Worm (Caenorhabditis elegans): ENCODE results near the gene hoe-1.
"Not testable (repeated sequence)": the region's sequence is repeated elsewhere in the genome, so short reads cannot be mapped to it uniquely, and the experiment has no call there.

Gene hoe-1

DNA sequence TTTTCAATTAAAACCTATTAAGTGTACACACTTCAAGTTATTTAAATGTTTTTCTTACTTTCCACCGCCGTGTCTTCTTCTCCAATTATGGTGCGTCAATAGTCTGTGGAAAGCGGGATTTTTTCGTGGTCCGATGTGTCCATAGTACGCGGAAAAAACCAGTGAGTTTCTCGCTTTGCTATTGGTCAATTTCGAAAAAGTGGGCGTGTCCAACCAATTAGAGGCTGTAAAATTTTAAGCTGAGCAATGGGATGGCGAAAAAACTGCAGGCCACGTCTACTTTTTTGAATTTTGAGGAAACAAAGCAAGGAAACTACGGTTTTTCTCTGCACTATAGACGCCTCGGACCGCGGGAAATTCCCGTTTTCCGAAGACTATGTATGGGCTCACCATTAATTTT is 20.4 kb downstream of the hoe-1 start:
- no peak for TF ChIP-seq ama-1 (optimal IDR thresholded peaks at IDR 0.05)
- no peak for TF ChIP-seq hmbx-1 (tag; optimal IDR thresholded peaks at IDR 0.05)
- no peak for TF ChIP-seq scrt-1 (GFP tag; IDR thresholded peaks at IDR 0.05)
- TF ChIP-seq ceh-36 (tag; optimal IDR thresholded peaks at IDR 0.05): no peak
- TF ChIP-seq tbx-11 (GFP tag; IDR thresholded peaks at IDR 0.05): no peak
- TF ChIP-seq tbx-37 (GFP tag; conservative IDR thresholded peaks at IDR 0.05): no peak
- no peak for TF ChIP-seq hnd-1 (tag; optimal IDR thresholded peaks at IDR 0.05)
- no peak for TF ChIP-seq sea-1 (GFP tag; conservative IDR thresholded peaks at IDR 0.05)
- no peak for TF ChIP-seq B0310.2 (tag; optimal IDR thresholded peaks at IDR 0.05)
- TF ChIP-seq hmg-4 (GFP tag; optimal IDR thresholded peaks at IDR 0.05): no peak
- no peak for TF ChIP-seq pes-1 (GFP tag; IDR thresholded peaks at IDR 0.05)
- TF ChIP-seq flt-1 (GFP tag; IDR thresholded peaks at IDR 0.05): no peak
- no peak for TF ChIP-seq ets-7 (tag; optimal IDR thresholded peaks at IDR 0.05)
- TF ChIP-seq ceh-13 (GFP tag; optimal IDR thresholded peaks at IDR 0.05): no peak
- TF ChIP-seq F13C5.2 (tag; optimal IDR thresholded peaks at IDR 0.05): no peak

DNA sequence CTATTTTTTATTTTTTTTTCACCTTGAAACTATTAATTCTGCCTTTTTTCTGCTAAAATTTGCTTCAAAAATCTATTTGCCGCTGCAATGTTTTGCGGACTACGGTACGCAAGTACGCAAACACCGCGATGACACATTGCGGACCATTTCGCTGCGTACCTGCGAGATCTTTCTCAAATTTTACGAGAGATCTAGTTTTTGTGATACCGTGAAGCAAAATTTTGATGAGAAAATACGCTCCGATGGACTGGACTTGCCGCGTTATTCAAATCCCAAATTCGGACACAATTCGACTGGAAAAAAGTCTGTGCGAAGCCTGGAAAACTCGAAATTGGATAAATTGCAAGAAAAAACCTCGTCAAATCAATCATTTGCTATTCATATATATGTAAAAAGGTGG is 23.5 kb downstream of the hoe-1 start:
- peak; percentile 22; the same call in 1 of the 2 replicates for TF ChIP-seq pes-1 (GFP tag; IDR thresholded peaks at IDR 0.05)

- TF ChIP-seq pes-1 (GFP tag; IDR thresholded peaks at IDR 0.05); tbx-11 (GFP tag; IDR thresholded peaks at IDR 0.05); B0310.2 (tag; optimal IDR thresholded peaks at IDR 0.05): not testable (repeated sequence)
Observed at ce11 chrIV:4715785-4716184, 28.3 kb downstream of the hoe-1 start, which contains the start of gene miro-1. TSS of gene miro-1 (minus strand) at chrIV:4715807.

DNA sequence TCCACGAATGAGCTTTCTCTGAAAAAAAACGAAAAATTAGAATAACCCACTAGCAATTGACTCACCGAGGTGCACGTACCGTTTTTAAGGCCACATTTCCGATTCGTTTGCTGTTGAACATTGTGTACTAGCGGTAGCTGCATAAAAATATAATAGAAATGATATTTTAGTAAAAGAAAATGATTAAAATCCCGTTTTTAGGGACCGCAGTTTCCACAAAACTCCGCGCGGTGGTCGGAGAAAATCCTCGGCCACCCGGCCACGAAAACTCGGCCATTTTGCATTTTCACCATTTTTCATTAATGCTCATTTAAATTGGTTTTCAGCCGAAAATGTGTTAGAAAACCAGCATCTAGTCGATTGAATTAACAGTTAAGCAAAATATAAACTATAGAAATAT is 31.7 kb downstream of the hoe-1 start, which contains the start of gene yars-2:
TSS of gene yars-2 (minus strand) at position 249 of the 400 bp plus-strand sequence.
- TF ChIP-seq tbx-37 (GFP tag; conservative IDR thresholded peaks at IDR 0.05): peak; percentile 68
- peak; percentile 65 for TF ChIP-seq ama-1 (optimal IDR thresholded peaks at IDR 0.05)
- peak; percentile 61; the same call in 1 of the 2 replicates for TF ChIP-seq pes-1 (GFP tag; IDR thresholded peaks at IDR 0.05)
- TF ChIP-seq tbx-11 (GFP tag; IDR thresholded peaks at IDR 0.05): no peak
- no peak for TF ChIP-seq F13C5.2 (tag; optimal IDR thresholded peaks at IDR 0.05)
- peak; percentile 23 for TF ChIP-seq ceh-36 (tag; optimal IDR thresholded peaks at IDR 0.05)

DNA sequence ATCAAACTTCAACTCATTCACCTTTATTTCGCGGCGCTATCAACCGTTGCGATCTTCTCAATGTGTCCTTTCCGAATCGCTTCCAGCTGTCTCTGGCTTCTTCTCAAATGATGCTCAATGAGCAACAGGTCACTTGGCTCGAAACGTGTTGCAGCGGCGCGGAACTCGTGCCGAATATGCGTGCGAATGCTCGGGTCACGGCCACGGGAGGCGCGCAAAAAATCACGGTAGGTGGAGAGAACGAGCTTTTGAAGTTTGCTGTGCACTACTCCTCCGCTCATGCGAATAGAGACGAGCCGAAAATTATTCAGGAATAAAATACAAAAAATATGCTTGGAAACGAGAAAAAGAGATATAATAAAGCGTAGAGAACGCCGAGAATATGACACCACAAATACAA is 33.6 kb downstream of the hoe-1 start, which contains the start of gene cif-1:
TSS of gene cif-1 (minus strand) at position 297 of the 400 bp plus-strand sequence.
- no peak for TF ChIP-seq tra-4 (tag; optimal IDR thresholded peaks at IDR 0.05)
- TF ChIP-seq hnd-1 (tag; optimal IDR thresholded peaks at IDR 0.05): no peak
- TF ChIP-seq tbx-37 (GFP tag; conservative IDR thresholded peaks at IDR 0.05): no peak
- no peak for TF ChIP-seq ets-7 (tag; optimal IDR thresholded peaks at IDR 0.05)
- TF ChIP-seq tbx-11 (GFP tag; IDR thresholded peaks at IDR 0.05): no peak
- TF ChIP-seq pes-1 (GFP tag; IDR thresholded peaks at IDR 0.05): no peak
- TF ChIP-seq hmg-4 (GFP tag; optimal IDR thresholded peaks at IDR 0.05): no peak
- TF ChIP-seq ama-1 (optimal IDR thresholded peaks at IDR 0.05): no peak
- TF ChIP-seq flt-1 (GFP tag; IDR thresholded peaks at IDR 0.05): no peak
- TF ChIP-seq sea-1 (GFP tag; conservative IDR thresholded peaks at IDR 0.05): no peak
- TF ChIP-seq scrt-1 (GFP tag; IDR thresholded peaks at IDR 0.05): no peak

DNA sequence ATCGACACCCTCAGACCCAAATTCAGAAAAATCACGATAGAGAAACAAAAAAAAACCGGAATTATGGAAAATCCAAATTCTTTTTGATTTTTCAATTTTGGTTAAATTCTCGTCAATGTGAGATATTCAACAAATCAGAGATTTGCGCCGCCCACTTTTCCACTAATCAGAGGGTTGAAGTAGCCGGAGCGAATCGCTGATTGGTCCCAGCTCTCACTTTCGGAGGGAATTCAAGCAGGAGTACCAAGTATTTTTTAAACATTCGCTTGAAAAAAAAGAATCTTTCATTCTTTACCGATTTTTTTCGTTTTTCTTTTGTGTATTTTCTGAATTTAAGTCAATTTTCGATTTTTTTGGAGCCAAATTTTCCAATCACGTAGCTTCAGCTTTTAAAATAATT is 38.1 kb downstream of the hoe-1 start:
- no peak for TF ChIP-seq hmbx-1 (tag; optimal IDR thresholded peaks at IDR 0.05)
- no peak for TF ChIP-seq F13C5.2 (tag; optimal IDR thresholded peaks at IDR 0.05)
- no peak for TF ChIP-seq flt-1 (GFP tag; IDR thresholded peaks at IDR 0.05)
- no peak for TF ChIP-seq aly-1 (tag; optimal IDR thresholded peaks at IDR 0.05)
- TF ChIP-seq tbx-11 (GFP tag; IDR thresholded peaks at IDR 0.05): no peak
- no peak for TF ChIP-seq hnd-1 (tag; optimal IDR thresholded peaks at IDR 0.05)
- no peak for TF ChIP-seq tbx-37 (GFP tag; conservative IDR thresholded peaks at IDR 0.05)
- TF ChIP-seq tra-4 (tag; optimal IDR thresholded peaks at IDR 0.05): no peak
- no peak for TF ChIP-seq pes-1 (GFP tag; IDR thresholded peaks at IDR 0.05)
- TF ChIP-seq ets-7 (tag; optimal IDR thresholded peaks at IDR 0.05): no peak
- no peak for TF ChIP-seq sea-1 (GFP tag; conservative IDR thresholded peaks at IDR 0.05)
- no peak for TF ChIP-seq scrt-1 (GFP tag; IDR thresholded peaks at IDR 0.05)
- no peak for TF ChIP-seq hmg-4 (GFP tag; optimal IDR thresholded peaks at IDR 0.05)
- no peak for TF ChIP-seq ama-1 (optimal IDR thresholded peaks at IDR 0.05)
- no peak for TF ChIP-seq B0310.2 (tag; optimal IDR thresholded peaks at IDR 0.05)
- no peak for TF ChIP-seq ceh-13 (GFP tag; optimal IDR thresholded peaks at IDR 0.05)

ce11 chrIV:4705182-4705581 is 38.9 kb downstream of the hoe-1 start:
- TF ChIP-seq hmbx-1 (tag; optimal IDR thresholded peaks at IDR 0.05) (no peak), hmg-4 (GFP tag; optimal IDR thresholded peaks at IDR 0.05) (peak; percentile 40), sea-1 (GFP tag; conservative IDR thresholded peaks at IDR 0.05) (0 out of 2 replicates have a peak, but pooled peaks have one; percentile 11)

DNA sequence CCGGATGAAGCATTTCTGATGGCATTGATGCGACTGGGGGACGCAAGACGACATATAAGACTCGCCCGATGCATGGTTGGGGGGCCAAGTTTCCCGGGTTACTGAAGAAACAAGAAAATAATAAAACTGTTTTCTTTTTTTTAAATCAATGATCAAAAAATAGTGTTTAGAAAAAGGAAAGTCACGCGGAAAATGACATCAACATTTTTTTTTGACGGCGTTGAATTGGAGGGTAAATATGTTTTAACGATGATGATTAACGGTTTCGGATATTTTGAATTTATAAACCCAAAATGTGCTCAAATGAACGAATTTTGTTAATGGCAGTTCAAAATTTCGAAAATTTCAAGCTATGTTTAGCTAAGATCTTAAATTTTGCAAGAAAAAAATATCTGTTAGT is 40.2 kb downstream of the hoe-1 start, which contains the start of gene ogdh-1:
TSS of gene ogdh-1 (minus strand) at position 101 of the 400 bp plus-strand sequence.
- no peak for TF ChIP-seq ama-1 (optimal IDR thresholded peaks at IDR 0.05)
- no peak for TF ChIP-seq flt-1 (GFP tag; IDR thresholded peaks at IDR 0.05)
- TF ChIP-seq hmbx-1 (tag; optimal IDR thresholded peaks at IDR 0.05): no peak
- no peak for TF ChIP-seq tbx-11 (GFP tag; IDR thresholded peaks at IDR 0.05)
- TF ChIP-seq aly-1 (tag; optimal IDR thresholded peaks at IDR 0.05): no peak
- no peak for TF ChIP-seq F13C5.2 (tag; optimal IDR thresholded peaks at IDR 0.05)
- TF ChIP-seq hmg-4 (GFP tag; optimal IDR thresholded peaks at IDR 0.05): no peak

DNA sequence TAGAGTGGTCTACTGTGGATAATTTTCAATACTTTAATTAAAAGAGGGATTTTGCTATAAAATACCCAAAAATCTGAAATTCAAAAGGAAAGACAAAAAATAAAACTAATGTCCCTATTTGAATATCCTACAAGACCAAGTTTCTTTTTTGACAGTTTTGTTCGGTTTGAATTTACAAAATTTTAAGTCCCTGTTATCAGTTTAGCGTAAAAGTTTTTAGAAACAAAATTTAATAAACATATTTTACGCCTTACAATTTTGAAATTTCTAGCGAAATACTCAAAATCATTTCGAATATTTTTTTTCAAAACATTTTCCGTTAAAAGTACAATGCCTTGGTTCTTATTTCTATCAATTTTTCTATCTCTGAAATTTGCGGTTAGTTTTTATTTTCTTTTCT is 51.6 kb downstream of the hoe-1 start, which contains the start of gene spe-51:
TSS of gene spe-51 (plus strand) at position 301 of the 400 bp plus-strand sequence.
- TF ChIP-seq ets-7 (tag; optimal IDR thresholded peaks at IDR 0.05) (no peak), hnd-1 (tag; optimal IDR thresholded peaks at IDR 0.05) (no peak), ceh-36 (tag; optimal IDR thresholded peaks at IDR 0.05) (no peak), tbx-11 (GFP tag; IDR thresholded peaks at IDR 0.05) (no peak)
